Worm (Caenorhabditis elegans) whole organism, L3 larva: ENCODE data around the gene vps-22.
A peak's percentile ranks its signal among the peaks of the same experiment; 100 is the strongest.

Experiments used
- R02D3.7 ChIP-seq: fragments of 150-350 bp; optimal IDR thresholded peaks from 2 replicates; lab custom pipeline; 2014; ENCODE audit warnings: missing biosample characterization, missing genetic modification characterization
- ama-1 ChIP-seq: fragments of 150-350 bp; optimal IDR thresholded peaks from 2 replicates; lab custom pipeline; 2018
- ceh-82 ChIP-seq: fragments of 150-350 bp; optimal IDR thresholded peaks from 2 replicates; lab custom pipeline; 2014; ENCODE audit warnings: missing biosample characterization, missing genetic modification characterization
- ceh-9 ChIP-seq: sonication (generic microtip); optimal IDR thresholded peaks from 2 replicates; lab custom pipeline; 2018; ENCODE audit warnings: missing biosample characterization, missing genetic modification characterization
- daf-12 ChIP-seq: fragments of 150-350 bp; optimal IDR thresholded peaks from 2 replicates; lab custom pipeline; 2014; ENCODE audit warnings: missing biosample characterization, missing genetic modification reagents, missing genetic modification characterization
- egl-27 ChIP-seq: sonication (generic microtip); optimal IDR thresholded peaks from 4 replicates; lab custom pipeline; 2017; ENCODE audit warnings: missing biosample characterization, missing genetic modification reagents, missing genetic modification characterization
- egl-5 ChIP-seq: fragments of 150-350 bp; optimal IDR thresholded peaks from 2 replicates; lab custom pipeline; 2017; ENCODE audit warnings: missing biosample characterization, missing genetic modification reagents, missing genetic modification characterization, inconsistent platforms
- elt-1 ChIP-seq: fragments of 150-350 bp; optimal IDR thresholded peaks from 2 replicates; lab custom pipeline; 2014; ENCODE audit warnings: missing biosample characterization, missing genetic modification characterization
- elt-2 ChIP-seq: sonication (generic microtip); optimal IDR thresholded peaks from 2 replicates; lab custom pipeline; 2016; ENCODE audit warnings: missing genetic modification reagents, mild to moderate bottlenecking, missing genetic modification characterization, missing compliant biosample characterization
- elt-3 ChIP-seq, 3 experiments: fragments of 150-350 bp in 1 of 3; sonication (generic microtip) in 2 of 3; optimal IDR thresholded peaks; 2 replicates in 2 of 3; 4 replicates in 1 of 3; lab custom pipeline; 2014 to 2017; ENCODE audit warnings: missing biosample characterization in 3 of 3, missing genetic modification characterization in 3 of 3
- eor-1 ChIP-seq, 2 experiments: fragments of 150-350 bp; optimal IDR thresholded peaks; 2 replicates each; lab custom pipeline; 2014 to 2018; ENCODE audit warnings: missing biosample characterization in 2 of 2, missing genetic modification characterization in 2 of 2
- fkh-10 ChIP-seq: sonication (generic microtip); optimal IDR thresholded peaks from 2 replicates; lab custom pipeline; 2017; ENCODE audit warnings: missing biosample characterization, missing genetic modification reagents, missing genetic modification characterization
- fkh-2 ChIP-seq: fragments of 150-350 bp; optimal IDR thresholded peaks from 2 replicates; lab custom pipeline; 2014; ENCODE audit warnings: missing biosample characterization, missing genetic modification reagents, missing genetic modification characterization
- fos-1 ChIP-seq: fragments of 150-350 bp; optimal IDR thresholded peaks from 2 replicates; lab custom pipeline; 2014; ENCODE audit warnings: missing biosample characterization, missing genetic modification characterization
- hmg-11 ChIP-seq: sonication (generic microtip); optimal IDR thresholded peaks from 2 replicates; lab custom pipeline; 2016; ENCODE audit warnings: missing genetic modification characterization, missing compliant biosample characterization
- jun-1 ChIP-seq: fragments of 150-350 bp; optimal IDR thresholded peaks from 2 replicates; lab custom pipeline; 2014; ENCODE audit warnings: missing biosample characterization, missing genetic modification reagents, missing genetic modification characterization
- lin-15B ChIP-seq: fragments of 150-350 bp; optimal IDR thresholded peaks from 2 replicates; lab custom pipeline; 2014; ENCODE audit warnings: missing biosample characterization, missing genetic modification characterization
- lin-39 ChIP-seq: fragments of 150-350 bp; optimal IDR thresholded peaks from 2 replicates; lab custom pipeline; 2018; ENCODE audit warnings: missing biosample characterization, missing genetic modification reagents, missing genetic modification characterization
- lsy-12 ChIP-seq: sonication (generic microtip); optimal IDR thresholded peaks from 2 replicates; lab custom pipeline; 2016; ENCODE audit warnings: mild to moderate bottlenecking, missing genetic modification characterization, missing compliant biosample characterization
- mdl-1 ChIP-seq: fragments of 150-350 bp; optimal IDR thresholded peaks from 2 replicates; lab custom pipeline; 2014; ENCODE audit warnings: missing biosample characterization, missing genetic modification characterization
- mml-1 ChIP-seq: fragments of 150-350 bp; sonication (generic microtip); optimal IDR thresholded peaks from 3 replicates; lab custom pipeline; 2014; ENCODE audit warnings: missing biosample characterization, missing genetic modification characterization
- nfya-1 ChIP-seq: sonication (generic microtip); optimal IDR thresholded peaks from 2 replicates; lab custom pipeline; 2017; ENCODE audit warnings: missing genetic modification characterization, mild to moderate bottlenecking, missing compliant biosample characterization, antibody characterized with exemption, moderate library complexity; ENCODE audit not compliant: insufficient read depth
- nhr-11 ChIP-seq: fragments of 150-350 bp; optimal IDR thresholded peaks from 2 replicates; lab custom pipeline; 2014; ENCODE audit warnings: missing biosample characterization, missing genetic modification characterization
- nhr-12 ChIP-seq: fragments of 150-350 bp; optimal IDR thresholded peaks from 2 replicates; lab custom pipeline; 2014; ENCODE audit warnings: missing biosample characterization, missing genetic modification characterization
- nhr-23 ChIP-seq: fragments of 150-350 bp; optimal IDR thresholded peaks from 2 replicates; lab custom pipeline; 2014; ENCODE audit warnings: missing biosample characterization, missing genetic modification reagents, missing genetic modification characterization
- nhr-237 ChIP-seq: fragments of 150-350 bp; optimal IDR thresholded peaks from 2 replicates; lab custom pipeline; 2014; ENCODE audit warnings: missing biosample characterization, missing genetic modification characterization
- nhr-25 ChIP-seq: sonication (generic microtip); optimal IDR thresholded peaks from 2 replicates; lab custom pipeline; 2017; ENCODE audit warnings: missing biosample characterization, missing genetic modification characterization
- nhr-28 ChIP-seq: fragments of 150-350 bp; optimal IDR thresholded peaks from 2 replicates; lab custom pipeline; 2014; ENCODE audit warnings: missing biosample characterization, missing genetic modification characterization
- nhr-43 ChIP-seq: sonication (generic microtip); optimal IDR thresholded peaks from 2 replicates; lab custom pipeline; 2016; ENCODE audit warnings: mild to moderate bottlenecking, missing genetic modification characterization, missing compliant biosample characterization; ENCODE audit not compliant: poor library complexity, severe bottlenecking
- nhr-67 ChIP-seq: fragments of 150-350 bp; optimal IDR thresholded peaks from 2 replicates; lab custom pipeline; 2014; ENCODE audit warnings: missing biosample characterization, missing genetic modification characterization
- nhr-76 ChIP-seq: fragments of 150-350 bp; sonication (generic microtip); optimal IDR thresholded peaks from 5 replicates; lab custom pipeline; 2014; ENCODE audit warnings: missing biosample characterization, missing genetic modification characterization
- nhr-77 ChIP-seq: fragments of 150-350 bp; optimal IDR thresholded peaks from 2 replicates; lab custom pipeline; 2014; ENCODE audit warnings: missing biosample characterization, missing genetic modification characterization
- pha-4 ChIP-seq: fragments of 150-350 bp; optimal IDR thresholded peaks from 2 replicates; lab custom pipeline; 2014; ENCODE audit warnings: missing biosample characterization, missing genetic modification reagents, missing genetic modification characterization
- pqm-1 ChIP-seq: fragments of 150-350 bp; optimal IDR thresholded peaks from 2 replicates; lab custom pipeline; 2017; ENCODE audit warnings: missing biosample characterization, missing genetic modification characterization, inconsistent platforms
- sea-2 ChIP-seq: fragments of 150-350 bp; sonication (generic microtip); optimal IDR thresholded peaks from 4 replicates; lab custom pipeline; 2014; ENCODE audit warnings: missing biosample characterization, missing genetic modification reagents, missing genetic modification characterization
- snpc-4 ChIP-seq: fragments of 150-350 bp; optimal IDR thresholded peaks from 2 replicates; lab custom pipeline; 2014; ENCODE audit warnings: missing biosample characterization, missing genetic modification characterization
- tbx-2 ChIP-seq: sonication (generic microtip); optimal IDR thresholded peaks from 2 replicates; lab custom pipeline; 2016; ENCODE audit warnings: mild to moderate bottlenecking, missing genetic modification characterization, missing compliant biosample characterization
- unc-62 ChIP-seq: fragments of 150-350 bp; sonication (generic microtip); optimal IDR thresholded peaks from 4 replicates; lab custom pipeline; 2014; ENCODE audit warnings: missing biosample characterization, missing genetic modification reagents, missing genetic modification characterization
- zag-1 ChIP-seq: fragments of 150-350 bp; optimal IDR thresholded peaks from 2 replicates; lab custom pipeline; 2014; ENCODE audit warnings: missing biosample characterization, missing genetic modification characterization
- ztf-11 ChIP-seq: fragments of 150-350 bp; optimal IDR thresholded peaks from 2 replicates; lab custom pipeline; 2014; ENCODE audit warnings: missing biosample characterization, missing genetic modification characterization
- ztf-4 ChIP-seq: fragments of 150-350 bp; optimal IDR thresholded peaks from 2 replicates; lab custom pipeline; 2014; ENCODE audit warnings: missing biosample characterization, missing genetic modification characterization

Gene vps-22

DNA sequence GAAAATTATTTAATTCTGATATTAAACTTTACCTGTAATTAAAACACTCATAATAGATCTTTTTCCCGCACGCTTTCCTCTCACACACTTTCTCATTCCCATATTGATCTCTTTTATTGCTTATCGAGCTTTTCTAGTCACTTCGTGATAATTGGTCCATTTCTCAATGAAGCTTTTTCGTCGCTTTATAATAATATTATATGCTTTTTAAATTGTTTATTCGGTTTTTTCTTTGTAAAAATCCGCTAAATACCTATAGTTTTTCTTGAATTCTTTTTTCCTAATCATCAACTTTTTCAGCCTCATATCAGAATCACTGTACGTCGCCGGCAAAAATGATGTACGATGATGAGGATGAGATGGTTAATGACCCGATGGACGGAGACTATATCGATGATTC, 23.0 kb downstream of the vps-22 start, which contains the start of gene rpb-2:
rpb-2 (plus strand) TSS at position 301 of the 400 bp plus-strand sequence.
- no peak for TF ChIP-seq jun-1 (tag; lab: Kevin White, UChicago)
- no peak for TF ChIP-seq nhr-43
- TF ChIP-seq elt-2: no peak
- TF ChIP-seq ama-1: no peak
- TF ChIP-seq fkh-2: no peak
- TF ChIP-seq eor-1 (tag; optimal IDR thresholded peaks at IDR 0.05; lab: Kevin White, UChicago): no peak
- no peak for TF ChIP-seq ztf-4 (tag; lab: Kevin White, UChicago)
- TF ChIP-seq nhr-67 (tag; lab: Kevin White, UChicago): no peak
- TF ChIP-seq pqm-1 (tag; lab: Kevin White, UChicago): no peak
- no peak for TF ChIP-seq sea-2
- no peak for TF ChIP-seq lin-39 (tag; lab: Kevin White, UChicago)
- TF ChIP-seq nhr-25: no peak
- no peak for TF ChIP-seq elt-3 (tag; optimal IDR thresholded peaks at IDR 0.05; lab: Kevin White, UChicago)

DNA sequence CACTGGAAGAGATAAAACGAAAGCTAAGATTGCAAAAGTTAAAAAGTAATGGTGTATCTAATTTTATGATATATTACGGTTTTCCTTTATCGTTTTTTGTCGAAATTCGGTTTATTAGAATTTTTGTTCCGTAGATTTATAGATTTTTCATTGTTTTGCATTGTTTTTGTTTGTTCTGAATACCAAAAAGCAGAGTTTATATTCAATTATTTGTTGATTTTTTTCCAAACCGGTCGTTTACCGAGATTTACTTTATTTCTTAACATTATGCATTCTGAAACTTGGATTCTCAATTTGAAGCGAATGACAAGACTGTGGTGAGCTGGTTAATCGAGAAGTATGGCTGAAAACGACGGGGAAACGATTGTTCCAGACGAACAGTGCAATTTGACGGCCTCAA, 25.3 kb downstream of the vps-22 start, which contains the start of gene fsn-1:
fsn-1 (plus strand) TSS at position 301 of the 400 bp plus-strand sequence.
- no peak for TF ChIP-seq R02D3.7 (tag; lab: Kevin White, UChicago)
- no peak for TF ChIP-seq zag-1
- TF ChIP-seq ceh-9 (tag; lab: Kevin White, UChicago): no peak
- TF ChIP-seq fkh-10 (GFP tag; lab: Kevin White, UChicago): no peak
- no peak for TF ChIP-seq nhr-11
- no peak for TF ChIP-seq elt-2
- TF ChIP-seq tbx-2: no peak
- TF ChIP-seq nfya-1 (tag; lab: Kevin White, UChicago): no peak
- TF ChIP-seq hmg-11 (tag; lab: Kevin White, UChicago): no peak
- no peak for TF ChIP-seq unc-62 (GFP tag; lab: Kevin White, UChicago)
- no peak for TF ChIP-seq nhr-25
- TF ChIP-seq mml-1: no peak
- TF ChIP-seq pha-4: no peak
- TF ChIP-seq jun-1 (tag; lab: Kevin White, UChicago): no peak
- TF ChIP-seq eor-1 (tag; optimal IDR thresholded peaks at IDR 0.05; lab: Kevin White, UChicago): no peak
- no peak for TF ChIP-seq fkh-2
- TF ChIP-seq elt-1 (tag; lab: Kevin White, UChicago): no peak
- TF ChIP-seq nhr-76 (tag; lab: Kevin White, UChicago): no peak
- no peak for TF ChIP-seq nhr-12

DNA sequence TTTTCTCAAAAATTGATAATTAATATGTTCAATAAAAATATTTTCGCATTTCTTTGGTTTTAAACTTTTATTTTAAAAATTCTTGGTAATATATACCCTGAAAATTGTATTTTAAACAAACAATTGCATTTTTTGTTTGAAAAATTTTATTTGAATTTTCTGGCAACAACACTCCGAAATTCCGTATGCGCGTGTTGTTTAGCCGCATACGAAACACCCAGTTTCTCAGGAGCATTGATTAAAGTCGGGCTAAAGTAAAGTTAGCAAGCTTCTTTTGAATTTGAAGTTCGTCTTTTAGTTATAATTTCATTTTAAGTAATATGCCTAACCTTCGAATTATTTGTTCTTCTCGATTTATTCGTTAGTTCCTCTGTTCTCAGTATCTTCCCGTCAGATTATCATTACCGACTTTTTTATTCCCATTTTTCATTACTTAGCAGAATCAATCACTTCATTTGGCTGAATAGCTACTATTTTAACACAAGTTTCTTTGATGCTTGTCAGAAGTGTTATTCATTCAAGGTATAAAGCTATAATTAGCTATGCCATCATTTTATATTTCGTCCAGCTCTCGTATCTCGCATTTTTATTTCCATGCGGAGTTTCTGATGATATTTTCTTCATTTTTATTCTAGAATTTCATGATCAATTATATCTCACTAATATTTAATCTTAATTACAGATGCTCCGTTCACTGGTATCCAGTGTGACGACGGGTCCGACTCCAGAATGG, 27.2 kb downstream of the vps-22 start, which contains the start of gene mrps-18C:
mrps-18C (plus strand) TSS at position 683 of the 733 bp plus-strand sequence.
- TF ChIP-seq hmg-11 (tag; lab: Kevin White, UChicago): peak; percentile 3
- TF ChIP-seq nfya-1 (tag; lab: Kevin White, UChicago): no peak
- TF ChIP-seq lin-15B (tag; lab: Kevin White, UChicago): peak; percentile 55
- peak; percentile 13 for TF ChIP-seq pha-4
- no peak for TF ChIP-seq egl-5 (tag; lab: Kevin White, UChicago)

DNA sequence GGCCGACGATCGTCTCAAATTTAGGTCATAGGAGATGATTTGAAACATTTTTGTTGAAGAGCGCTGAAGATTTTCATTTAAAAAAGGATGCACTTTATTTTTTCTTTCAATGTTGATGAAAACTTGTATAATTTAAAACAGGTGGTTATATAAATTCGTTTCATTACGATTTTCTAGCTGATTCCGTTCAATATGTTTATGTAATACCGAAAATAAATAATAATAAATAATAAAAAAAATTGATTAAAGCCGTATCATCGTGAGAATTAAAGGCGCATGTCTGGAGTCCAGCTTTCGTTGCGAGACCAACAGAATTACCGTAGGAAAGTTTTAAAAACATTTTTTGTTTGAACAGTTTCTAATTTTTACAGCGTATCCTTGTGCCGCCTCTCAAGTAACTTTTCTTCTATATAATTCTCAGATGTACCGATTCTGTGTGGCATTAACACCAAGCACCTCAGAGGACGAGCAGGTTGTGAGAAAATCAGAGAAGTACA, 30.0 kb downstream of the vps-22 start, which contains the start of the genes C26E6.12 and eri-9:
C26E6.12 (minus strand) TSS at position 51 of the 497 bp plus-strand sequence.
eri-9 (plus strand) TSS at position 248 of the 497 bp plus-strand sequence.
- TF ChIP-seq sea-2 (no peak), nhr-23 (tag; lab: Kevin White, UChicago) (no peak), elt-1 (tag; lab: Kevin White, UChicago) (no peak)
- TF ChIP-seq, all 47 proteins: peak for 0

DNA sequence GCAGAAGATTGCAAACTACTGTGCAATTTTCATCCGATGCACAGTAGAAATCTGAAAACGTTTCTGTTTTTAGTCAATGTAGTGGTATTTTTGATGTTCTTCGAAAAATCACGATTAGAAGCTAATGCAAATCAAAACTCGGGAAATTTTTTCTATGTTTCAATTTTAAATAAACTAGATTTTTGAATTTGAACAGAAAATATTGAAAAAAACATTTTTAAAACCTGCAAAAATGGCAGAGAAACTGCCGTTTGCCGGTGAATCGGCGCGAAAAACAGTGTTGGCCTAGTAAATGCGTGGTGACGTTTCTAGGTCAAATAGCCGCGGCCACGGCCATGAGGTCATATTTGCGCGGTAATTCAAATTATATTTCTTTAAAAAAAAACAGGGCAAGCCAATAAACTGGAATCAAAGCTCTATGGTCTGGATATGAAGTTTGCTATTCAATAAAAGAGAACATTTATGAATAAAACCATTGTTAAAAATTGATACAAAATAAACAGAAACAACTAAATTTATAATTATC, 32.1 kb downstream of the vps-22 start, which contains the start of gene set-2:
set-2 (minus strand) TSS at position 51 of the 526 bp plus-strand sequence.
- TF ChIP-seq egl-27 (tag; lab: Kevin White, UChicago): no peak
- no peak for TF ChIP-seq nhr-11
- TF ChIP-seq fkh-2: no peak
- peak; percentile 88 for TF ChIP-seq nhr-23 (tag; lab: Kevin White, UChicago)
- no peak for TF ChIP-seq mdl-1 (tag; lab: Kevin White, UChicago)
- peak; percentile 89 for TF ChIP-seq nhr-43
- no peak for TF ChIP-seq ztf-4 (tag; lab: Kevin White, UChicago)
- TF ChIP-seq sea-2: no peak
- TF ChIP-seq eor-1 (tag; optimal IDR thresholded peaks at IDR 0.05; lab: Kevin White, UChicago): no peak
- TF ChIP-seq fos-1 (tag; lab: Kevin White, UChicago): no peak
- TF ChIP-seq snpc-4 (tag; lab: Kevin White, UChicago): no peak
- TF ChIP-seq lsy-12: peak; percentile 32
- TF ChIP-seq tbx-2: no peak
- no peak for TF ChIP-seq nhr-28 (tag; lab: Kevin White, UChicago)
- TF ChIP-seq jun-1 (tag; lab: Kevin White, UChicago): peak; percentile 16
- TF ChIP-seq nhr-76 (tag; lab: Kevin White, UChicago): no peak
- TF ChIP-seq daf-12 (tag; lab: Kevin White, UChicago): no peak
- no peak for TF ChIP-seq mml-1
- TF ChIP-seq nhr-77: no peak
- TF ChIP-seq ceh-82 (tag; lab: Kevin White, UChicago): no peak
- TF ChIP-seq ztf-11 (tag; lab: Kevin White, UChicago): no peak
- no peak for TF ChIP-seq nhr-12
- TF ChIP-seq nhr-237 (tag; lab: Kevin White, UChicago): no peak
- no peak for TF ChIP-seq elt-1 (tag; lab: Kevin White, UChicago)
- TF ChIP-seq unc-62 (GFP tag; lab: Kevin White, UChicago): no peak
- TF ChIP-seq egl-5 (tag; lab: Kevin White, UChicago): no peak
- peak; percentile 30 for TF ChIP-seq elt-2
